Worm (Caenorhabditis elegans) whole organism, midembryonic: ENCODE results near the gene sre-14.

Source experiments
- T22C8.4 ChIP-seq: fragments of 200-800 bp; sonication (Bioruptor generic); IDR thresholded peaks from 2 replicates; pipeline ENCODE4 v1.3.6; 2022; ENCODE audit warnings: missing genetic modification characterization, missing compliant biosample characterization
- cog-1 ChIP-seq: sonication (generic microtip); optimal IDR thresholded peaks from 2 replicates; lab custom pipeline; 2016; ENCODE audit warnings: missing genetic modification characterization, missing compliant biosample characterization
- flt-1 ChIP-seq: fragments of 200-800 bp; sonication (Bioruptor generic); IDR thresholded peaks from 2 replicates; pipeline ENCODE4 v1.3.6; 2022; ENCODE audit warnings: missing genetic modification characterization, missing compliant biosample characterization
- klf-2 ChIP-seq: fragments of 200-800 bp; sonication (Bioruptor generic); conservative IDR thresholded peaks from 2 replicates; pipeline ENCODE4 v1.3.6; 2022; ENCODE audit warnings: missing genetic modification reagents, missing genetic modification characterization, missing compliant biosample characterization
- med-1 ChIP-seq: sonication (generic microtip); optimal IDR thresholded peaks from 2 replicates; lab custom pipeline; 2017; ENCODE audit warnings: missing genetic modification characterization, mild to moderate bottlenecking, missing compliant biosample characterization, antibody characterized with exemption, missing genetic modification reagents; ENCODE audit not compliant: insufficient read depth
- ref-1 ChIP-seq: fragments of 200-800 bp; sonication (Bioruptor generic); conservative IDR thresholded peaks from 2 replicates; pipeline ENCODE4 v1.3.6; 2022; ENCODE audit warnings: missing genetic modification reagents, missing genetic modification characterization, missing compliant biosample characterization
- tab-1 ChIP-seq: fragments of 200-800 bp; sonication (Bioruptor generic); IDR thresholded peaks from 2 replicates; pipeline ENCODE4 v1.3.6; 2022; ENCODE audit warnings: missing genetic modification characterization, missing compliant biosample characterization
- ztf-23 ChIP-seq: fragments of 200-800 bp; sonication (Bioruptor generic); IDR thresholded peaks from 2 replicates; pipeline ENCODE4 v1.3.6; 2022; ENCODE audit warnings: missing genetic modification reagents, missing genetic modification characterization, missing compliant biosample characterization
- ztf-29 ChIP-seq: fragments of 200-800 bp; sonication (Bioruptor generic); IDR thresholded peaks from 2 replicates; pipeline ENCODE4 v1.3.6; 2022; ENCODE audit warnings: missing genetic modification reagents, missing genetic modification characterization, missing compliant biosample characterization

sre-14 gene

DNA sequence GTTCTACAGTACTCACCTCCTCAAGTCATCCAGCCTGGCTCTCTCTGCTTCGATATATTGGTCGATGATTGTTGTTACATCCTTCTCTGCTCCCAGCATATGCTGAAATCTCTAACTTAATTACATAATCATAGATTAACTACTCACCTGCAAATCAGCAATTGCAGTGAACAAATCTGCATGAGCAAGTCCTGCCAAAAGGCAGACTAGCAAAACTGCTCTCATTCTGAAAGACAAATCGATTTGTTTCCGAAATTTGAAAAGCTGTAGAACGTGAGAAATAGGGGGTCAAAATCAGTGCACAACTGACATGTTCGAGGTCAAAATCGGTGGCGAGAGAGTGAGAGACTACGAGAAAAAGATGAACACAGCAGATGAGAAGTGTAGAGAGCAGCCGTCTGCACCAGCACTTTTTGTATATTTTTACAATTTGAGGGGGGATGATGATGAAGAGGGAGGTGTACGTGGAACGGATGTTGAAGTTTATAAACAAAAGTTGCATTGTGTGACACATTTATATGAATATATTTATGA is 45.4 kb downstream of the sre-14 start, which contains the start of gene phy-2:
Gene phy-2, minus strand, starts transcription at position 226 of the 534 bp plus-strand sequence.
- TF ChIP-seq ztf-23 (GFP tag; lab: Robert Waterston, UW) (no peak), tab-1 (GFP tag; lab: Robert Waterston, UW) (no peak), ztf-29 (no peak), cog-1 (tag; lab: Kevin White, UChicago) (no peak), ref-1 (GFP tag; lab: Robert Waterston, UW) (no peak), med-1 (GFP tag; lab: Kevin White, UChicago) (no peak), flt-1 (GFP tag; lab: Robert Waterston, UW) (no peak), T22C8.4 (no peak), klf-2 (no peak)

DNA sequence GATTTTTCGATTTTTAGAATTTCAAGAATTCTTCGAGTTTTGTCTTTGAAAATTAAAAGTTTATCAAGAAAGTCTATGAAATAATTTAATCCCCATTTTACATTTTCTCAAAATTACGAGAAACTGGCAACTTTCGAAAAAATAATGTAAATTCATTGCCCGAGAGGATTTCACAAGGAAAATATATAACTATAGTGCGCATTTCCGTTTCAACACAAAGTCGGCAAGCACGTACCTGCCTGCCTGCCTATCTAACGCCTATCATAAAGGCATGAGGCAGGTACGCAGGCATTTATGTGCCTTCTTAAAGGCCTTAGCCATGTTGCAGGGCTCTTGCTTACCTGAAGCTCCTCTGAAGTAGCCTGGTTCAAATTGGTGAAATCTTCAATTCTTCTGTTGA is 48.4 kb downstream of the sre-14 start:
- no peak for TF ChIP-seq ztf-23 (GFP tag; lab: Robert Waterston, UW)
- no peak for TF ChIP-seq flt-1 (GFP tag; lab: Robert Waterston, UW)
- no peak for TF ChIP-seq T22C8.4
- TF ChIP-seq cog-1 (tag; lab: Kevin White, UChicago) = no peak
- TF ChIP-seq klf-2 = no peak
- TF ChIP-seq tab-1 (GFP tag; lab: Robert Waterston, UW) = no peak
- TF ChIP-seq med-1 (GFP tag; lab: Kevin White, UChicago) = no peak
- TF ChIP-seq ztf-29 = no peak
- TF ChIP-seq ref-1 (GFP tag; lab: Robert Waterston, UW) = no peak

DNA sequence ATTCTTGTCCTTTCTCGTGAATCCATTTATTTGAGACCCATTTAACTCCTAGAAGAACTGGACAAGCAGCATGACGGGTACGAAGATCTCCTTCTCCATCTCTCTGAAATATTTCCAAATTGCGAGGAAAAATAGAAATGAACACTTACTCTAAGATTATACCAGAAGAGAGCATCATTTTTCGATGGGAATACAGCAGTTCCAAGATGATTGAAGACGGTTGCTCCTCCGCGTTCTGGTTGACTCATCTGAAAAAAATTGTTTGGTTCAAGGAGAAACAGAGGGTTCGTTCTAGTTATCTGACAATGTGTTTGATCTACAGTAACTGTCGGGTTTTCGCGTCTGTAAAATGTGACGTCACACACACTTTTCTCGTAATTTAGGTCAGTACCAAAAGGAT is 50.0 kb downstream of the sre-14 start:
- no peak for TF ChIP-seq T22C8.4
- no peak for TF ChIP-seq tab-1 (GFP tag; lab: Robert Waterston, UW)
- no peak for TF ChIP-seq cog-1 (tag; lab: Kevin White, UChicago)
- no peak for TF ChIP-seq flt-1 (GFP tag; lab: Robert Waterston, UW)
- no peak for TF ChIP-seq klf-2
- no peak for TF ChIP-seq ztf-23 (GFP tag; lab: Robert Waterston, UW)
- TF ChIP-seq ref-1 (GFP tag; lab: Robert Waterston, UW) = no peak
